Fruit fly (Drosophila melanogaster) whole organism, embryonic: Measurements from ENCODE around the gene al.
A peak's percentile ranks its signal among the peaks of the same experiment; 100 is the strongest.

Experiments
- Atf3 ChIP-seq: fragments of 200-800 bp; sonication (Bioruptor generic); optimal IDR thresholded peaks from 3 replicates; lab custom pipeline; 2016; ENCODE audit warnings: missing biosample characterization, missing genetic modification characterization
- Blimp-1 ChIP-seq: fragments of 200-800 bp; sonication (Bioruptor generic); optimal IDR thresholded peaks from 3 replicates; lab custom pipeline; 2018; ENCODE audit warnings: missing biosample characterization, missing genetic modification characterization, mild to moderate bottlenecking, moderate library complexity, missing genetic modification reagents
- BtbVII ChIP-seq: fragments of 200-800 bp; sonication (Bioruptor generic); optimal IDR thresholded peaks from 3 replicates; lab custom pipeline; 2017; ENCODE audit warnings: missing biosample characterization, mild to moderate bottlenecking, missing genetic modification characterization
- CG10209 ChIP-seq: fragments of 200-800 bp; sonication (Bioruptor generic); optimal IDR thresholded peaks from 3 replicates; lab custom pipeline; 2017; ENCODE audit warnings: missing biosample characterization, mild to moderate bottlenecking, missing genetic modification characterization, missing genetic modification reagents
- CG11504 ChIP-seq: fragments of 200-800 bp; sonication (Bioruptor generic); optimal IDR thresholded peaks from 3 replicates; lab custom pipeline; 2019; ENCODE audit warnings: missing biosample characterization, mild to moderate bottlenecking, missing genetic modification characterization, moderate library complexity
- CG15514 ChIP-seq: fragments of 200-800 bp; sonication (Bioruptor generic); optimal IDR thresholded peaks from 3 replicates; lab custom pipeline; 2017; ENCODE audit warnings: missing biosample characterization, missing genetic modification characterization, mild to moderate bottlenecking, moderate library complexity, missing genetic modification reagents
- CG1603 ChIP-seq: fragments of 200-800 bp; sonication (Bioruptor generic); optimal IDR thresholded peaks from 2 replicates; lab custom pipeline; 2019; ENCODE audit warnings: missing biosample characterization, mild to moderate bottlenecking, missing genetic modification characterization, moderate library complexity
- CG16863 ChIP-seq: fragments of 200-800 bp; sonication (Bioruptor generic); optimal IDR thresholded peaks from 3 replicates; lab custom pipeline; 2016; ENCODE audit warnings: missing biosample characterization, missing genetic modification characterization
- CG2202 ChIP-seq: fragments of 200-800 bp; sonication (Bioruptor generic); optimal IDR thresholded peaks from 2 replicates; lab custom pipeline; 2018; ENCODE audit warnings: missing biosample characterization, mild to moderate bottlenecking, missing genetic modification characterization
- CG2678 ChIP-seq: fragments of 200-800 bp; sonication (Bioruptor generic); optimal IDR thresholded peaks from 3 replicates; lab custom pipeline; 2019; ENCODE audit warnings: missing biosample characterization, mild to moderate bottlenecking, missing genetic modification characterization, moderate library complexity
- CG2712 ChIP-seq: fragments of 200-800 bp; optimal IDR thresholded peaks from 3 replicates; lab custom pipeline; 2019; ENCODE audit warnings: missing biosample characterization, mild to moderate bottlenecking, missing genetic modification characterization, moderate library complexity
- CG2875 ChIP-seq: fragments of 200-800 bp; sonication (Bioruptor generic); optimal IDR thresholded peaks from 2 replicates; lab custom pipeline; 2017; ENCODE audit warnings: missing biosample characterization, mild to moderate bottlenecking, missing genetic modification characterization, missing genetic modification reagents
- CG5953 ChIP-seq: fragments of 200-800 bp; sonication (Bioruptor generic); IDR thresholded peaks from 2 replicates; pipeline ENCODE4 v1.3.6; 2022; ENCODE audit warnings: missing biosample characterization, missing genetic modification characterization
- CG6765 ChIP-seq: fragments of 200-800 bp; sonication (Bioruptor generic); optimal IDR thresholded peaks from 3 replicates; lab custom pipeline; 2017; ENCODE audit warnings: missing biosample characterization, mild to moderate bottlenecking, missing genetic modification characterization
- CG6813 ChIP-seq: fragments of 200-800 bp; sonication (Bioruptor generic); optimal IDR thresholded peaks from 2 replicates; lab custom pipeline; 2017; ENCODE audit warnings: missing biosample characterization, missing genetic modification characterization, mild to moderate bottlenecking, moderate library complexity, missing genetic modification reagents
- CG7357 ChIP-seq: fragments of 200-800 bp; sonication (Bioruptor generic); IDR thresholded peaks from 3 replicates; pipeline ENCODE4 v1.3.6; 2022; ENCODE audit warnings: missing biosample characterization, missing genetic modification characterization
- CG7372 ChIP-seq: fragments of 200-800 bp; sonication (Bioruptor generic); IDR thresholded peaks from 2 replicates; pipeline ENCODE4 v1.3.6; 2022; ENCODE audit warnings: missing biosample characterization, missing genetic modification characterization
- CrebB ChIP-seq: fragments of 200-800 bp; sonication (Bioruptor generic); optimal IDR thresholded peaks from 3 replicates; lab custom pipeline; 2018; ENCODE audit warnings: missing biosample characterization, mild to moderate bottlenecking, missing genetic modification characterization
- Dll ChIP-seq: fragments of 200-800 bp; sonication (Bioruptor generic); IDR thresholded peaks from 4 replicates; pipeline ENCODE4 v1.3.6; 2022; ENCODE audit warnings: missing biosample characterization, missing genetic modification characterization; ENCODE audit not compliant: partially characterized antibody
- Doc3 ChIP-seq: fragments of 200-800 bp; sonication (Bioruptor generic); IDR thresholded peaks from 3 replicates; pipeline ENCODE4 v1.3.6; 2022; ENCODE audit warnings: missing biosample characterization, missing genetic modification characterization; ENCODE audit not compliant: partially characterized antibody
- Fer1 ChIP-seq: fragments of 200-800 bp; sonication (Bioruptor generic); optimal IDR thresholded peaks from 2 replicates; lab custom pipeline; 2017; ENCODE audit warnings: missing biosample characterization, mild to moderate bottlenecking, missing genetic modification characterization
- HLH4C ChIP-seq: fragments of 200-800 bp; sonication (Bioruptor generic); IDR thresholded peaks from 3 replicates; pipeline ENCODE4 v1.3.6; 2022; ENCODE audit warnings: missing biosample characterization, missing genetic modification characterization; ENCODE audit not compliant: partially characterized antibody
- HmgZ ChIP-seq: fragments of 200-800 bp; sonication (Bioruptor generic); optimal IDR thresholded peaks from 2 replicates; lab custom pipeline; 2018; ENCODE audit warnings: missing biosample characterization, mild to moderate bottlenecking, missing genetic modification characterization
- Hr51 ChIP-seq, 2 experiments: fragments of 200-800 bp; sonication (Bioruptor generic); optimal IDR thresholded peaks; 2 replicates in 1 of 2; 3 replicates in 1 of 2; lab custom pipeline; 2016 to 2018; ENCODE audit warnings: missing biosample characterization in 2 of 2, missing genetic modification characterization in 2 of 2, mild to moderate bottlenecking in 1 of 2, moderate library complexity in 1 of 2
- Med ChIP-seq: fragments of 200-800 bp; sonication (Bioruptor generic); peaks from one replicate; lab custom pipeline; 2016; ENCODE audit warnings: missing biosample characterization, missing genetic modification characterization, mild to moderate bottlenecking, inconsistent platforms, moderate library complexity
- Meics ChIP-seq: fragments of 200-800 bp; sonication (Bioruptor generic); optimal IDR thresholded peaks from 2 replicates; lab custom pipeline; 2017; ENCODE audit warnings: missing biosample characterization, mild to moderate bottlenecking, missing genetic modification characterization
- PHDP ChIP-seq: fragments of 200-800 bp; sonication (Bioruptor generic); optimal IDR thresholded peaks from 3 replicates; lab custom pipeline; 2018; ENCODE audit warnings: missing biosample characterization, mild to moderate bottlenecking, missing genetic modification characterization, moderate library complexity
- Scr ChIP-seq: fragments of 200-800 bp; sonication (Bioruptor generic); IDR thresholded peaks from 2 replicates; pipeline ENCODE4 v1.3.6; 2022; ENCODE audit warnings: missing biosample characterization, missing genetic modification characterization; ENCODE audit not compliant: partially characterized antibody
- Stat92E ChIP-seq, 3 experiments: fragments of >200 bp in 2 of 3; fragments of 200-800 bp in 1 of 3; sonication (Bioruptor generic) in 1 of 3; optimal IDR thresholded peaks; 2 replicates each; lab custom pipeline; 2017 to 2019; ENCODE audit warnings: missing biosample characterization in 3 of 3, missing genetic modification characterization in 3 of 3, mild to moderate bottlenecking in 1 of 3, moderate library complexity in 1 of 3
- bcd ChIP-seq: fragments of 200-800 bp; sonication (Bioruptor generic); optimal IDR thresholded peaks from 2 replicates; lab custom pipeline; 2017; ENCODE audit warnings: missing biosample characterization, mild to moderate bottlenecking, missing genetic modification characterization
- croc ChIP-seq: fragments of 200-800 bp; sonication (Bioruptor generic); conservative IDR thresholded peaks from 3 replicates; pipeline ENCODE4 v1.3.6; 2022; ENCODE audit warnings: missing biosample characterization, missing genetic modification characterization
- dpn ChIP-seq, 2 experiments: fragments of 200-800 bp; sonication (Bioruptor generic); optimal IDR thresholded peaks; 3 replicates each; lab custom pipeline; 2016; ENCODE audit warnings: missing biosample characterization in 2 of 2, missing genetic modification characterization in 2 of 2
- emc ChIP-seq: fragments of 200-800 bp; sonication (Bioruptor generic); optimal IDR thresholded peaks from 2 replicates; lab custom pipeline; 2016; ENCODE audit warnings: missing biosample characterization, missing genetic modification characterization
- exex ChIP-seq: fragments of 200-800 bp; sonication (Bioruptor generic); optimal IDR thresholded peaks from 4 replicates; lab custom pipeline; 2018; ENCODE audit warnings: missing biosample characterization, mild to moderate bottlenecking, missing genetic modification characterization, moderate library complexity
- fd3F ChIP-seq: fragments of 200-800 bp; sonication (Bioruptor generic); optimal IDR thresholded peaks from 2 replicates; lab custom pipeline; 2018; ENCODE audit warnings: missing biosample characterization, mild to moderate bottlenecking, missing genetic modification characterization, moderate library complexity
- gce ChIP-seq: fragments of 200-800 bp; sonication (Bioruptor generic); IDR thresholded peaks from 3 replicates; pipeline ENCODE4 v1.3.6; 2022; ENCODE audit warnings: missing biosample characterization, missing genetic modification characterization
- gem ChIP-seq: fragments of 200-800 bp; sonication (Bioruptor generic); optimal IDR thresholded peaks from 2 replicates; lab custom pipeline; 2019; ENCODE audit warnings: missing biosample characterization, mild to moderate bottlenecking, missing genetic modification characterization, moderate library complexity
- inv ChIP-seq: fragments of 200-800 bp; sonication (Bioruptor generic); IDR thresholded peaks from 2 replicates; pipeline ENCODE4 v1.3.6; 2022; ENCODE audit warnings: missing biosample characterization, missing genetic modification characterization; ENCODE audit not compliant: partially characterized antibody
- mirr ChIP-seq: fragments of 200-800 bp; sonication (Bioruptor generic); optimal IDR thresholded peaks from 3 replicates; lab custom pipeline; 2018; ENCODE audit warnings: missing biosample characterization, mild to moderate bottlenecking, missing genetic modification characterization
- odd ChIP-seq: fragments of 200-800 bp; sonication (Bioruptor generic); optimal IDR thresholded peaks from 2 replicates; lab custom pipeline; 2017; ENCODE audit warnings: missing biosample characterization, mild to moderate bottlenecking, missing genetic modification characterization
- salm ChIP-seq: fragments of 200-800 bp; sonication (Bioruptor generic); optimal IDR thresholded peaks from 2 replicates; lab custom pipeline; 2018; ENCODE audit warnings: missing biosample characterization, mild to moderate bottlenecking, missing genetic modification characterization
- sens ChIP-seq: fragments of 200-800 bp; sonication (Bioruptor generic); peaks from one replicate; lab custom pipeline; 2016; ENCODE audit warnings: missing biosample characterization, missing genetic modification characterization
- sob ChIP-seq: fragments of 200-800 bp; sonication (Bioruptor generic); IDR thresholded peaks from 2 replicates; pipeline ENCODE4 v1.3.6; 2022; ENCODE audit warnings: missing biosample characterization, missing genetic modification characterization

The al gene

DNA sequence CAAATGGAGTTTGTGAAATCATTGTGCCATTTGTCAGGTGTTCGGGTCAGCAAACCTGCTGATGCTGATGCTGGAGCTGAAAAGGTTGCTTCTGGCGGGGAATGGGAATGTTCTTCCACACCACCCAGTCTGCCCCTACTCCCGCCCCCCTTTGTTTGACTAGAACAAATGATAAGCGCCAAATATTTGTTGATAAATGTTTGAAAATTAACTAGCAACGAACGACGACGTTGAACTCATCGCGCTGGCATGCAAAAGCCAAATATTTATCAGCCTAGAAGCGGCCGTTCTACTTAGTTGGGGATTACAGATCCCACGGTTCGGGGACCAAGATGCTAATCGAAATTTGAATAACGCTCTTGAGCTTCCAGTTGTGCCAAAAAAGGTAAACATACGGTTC is 47.6 kb downstream of the al start (continued):
- TF ChIP-seq CG2202 (peak; percentile 3), CG2875 (GFP tag; lab: Kevin White, UChicago) (no peak), CG6813 (GFP tag; lab: Kevin White, UChicago) (peak; percentile 56), salm (tag; lab: Kevin White, UChicago) (peak; percentile 21), CG2712 (no peak), mirr (GFP tag; lab: Kevin White, UChicago) (peak; percentile 10), Dll (no peak), odd (GFP tag; lab: Kevin White, UChicago) (peak; percentile 8), Hr51 (GFP tag; optimal IDR thresholded peaks at IDR 0.05; lab: Kevin White, UChicago) (no peak), fd3F (peak; percentile 6), emc (GFP tag; lab: Kevin White, UChicago) (no peak), BtbVII (GFP tag; lab: Kevin White, UChicago) (peak; percentile 39), PHDP (tag; lab: Kevin White, UChicago) (peak; percentile 46), Fer1 (peak; percentile 21), inv (GFP tag; lab: Robert Waterston, UW) (no peak), HmgZ (tag; lab: Kevin White, UChicago) (peak; percentile 10), Meics (GFP tag; lab: Kevin White, UChicago) (peak; percentile 19), CG7372 (GFP tag; lab: Robert Waterston, UW) (no peak), sob (no peak), Doc3 (GFP tag; lab: Robert Waterston, UW) (no peak), CG11504 (peak; percentile 12), exex (tag; lab: Kevin White, UChicago) (peak; percentile 1), CG1603 (peak; percentile 43), bcd (GFP tag; lab: Kevin White, UChicago) (no peak), dpn (GFP tag; optimal IDR thresholded peaks at IDR 0.05; lab: Kevin White, UChicago) (no peak), CrebB (tag; lab: Kevin White, UChicago) (peak; percentile 0), CG5953 (GFP tag; lab: Robert Waterston, UW) (no peak), Med (peak; percentile 76), gem (tag; lab: Kevin White, UChicago) (peak; percentile 13), CG6765 (peak; percentile 30), Blimp-1 (peak; percentile 8), CG2678 (peak; percentile 43), CG15514 (GFP tag; lab: Kevin White, UChicago) (peak; percentile 39), CG10209 (GFP tag; lab: Kevin White, UChicago) (peak; percentile 1), sens (GFP tag; lab: Kevin White, UChicago) (peak; percentile 34), croc (GFP tag; lab: Robert Waterston, UW) (no peak)

dm6 chr2L:426449-426848 is 48.5 kb downstream of the al start:
- TF ChIP-seq HLH4C (GFP tag; lab: Robert Waterston, UW) (no peak), Scr (GFP tag; lab: Robert Waterston, UW) (no peak), gce (no peak), CG7357 (GFP tag; lab: Robert Waterston, UW) (no peak), Atf3 (GFP tag; lab: Kevin White, UChicago) (no peak), CG16863 (GFP tag; lab: Kevin White, UChicago) (no peak), Med (peak; percentile 17), Stat92E (GFP tag; optimal IDR thresholded peaks at IDR 0.05; lab: Kevin White, UChicago) (no peak)
- TF ChIP-seq, all 482 proteins: peak for 1
